Fruit fly (Drosophila melanogaster): ENCODE measurements around the gene CG11756.

Gene CG11756

DNA sequence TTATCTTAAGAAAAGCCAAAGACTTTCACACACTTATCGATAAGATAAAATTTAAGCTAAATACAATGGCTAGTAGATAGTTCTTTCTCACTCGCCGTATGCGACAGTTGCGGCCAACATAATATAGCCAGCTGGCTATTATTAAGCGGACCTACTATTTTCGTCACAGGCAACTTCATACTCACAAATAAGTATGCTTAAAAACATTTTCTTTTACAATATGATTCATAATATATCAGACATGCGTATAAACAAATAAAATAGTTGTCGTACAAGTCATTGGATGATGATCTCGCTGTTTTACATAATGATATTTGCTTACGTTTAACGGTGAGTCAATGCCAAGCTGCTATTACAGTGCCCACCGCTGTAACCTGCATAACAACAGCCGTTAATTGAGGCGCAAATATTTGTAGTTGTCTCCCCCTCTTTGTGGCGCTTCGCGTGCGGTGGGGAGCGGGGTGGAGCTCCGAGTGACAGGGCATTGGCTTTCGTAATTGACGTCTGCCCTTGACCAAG lies 21.6 kb upstream of the CG11756 start (continued):
- no peak for TF ChIP-seq CG6791 (GFP tag; IDR thresholded peaks at IDR 0.05; ENCODE audit: partially characterized antibody)
- peak; percentile 62 for TF ChIP-seq sug (tag; optimal IDR thresholded peaks at IDR 0.05)
- TF ChIP-seq CG12769 (tag; optimal IDR thresholded peaks at IDR 0.05) = no peak
- peak; percentile 44 for TF ChIP-seq CG18764 (GFP tag; optimal IDR thresholded peaks at IDR 0.05)
- TF ChIP-seq Hsf (GFP tag; optimal IDR thresholded peaks at IDR 0.05) = peak; percentile 63
- TF ChIP-seq Mad (GFP tag; optimal IDR thresholded peaks at IDR 0.05) = peak; percentile 39
- no peak for TF ChIP-seq Neu2 (GFP tag; optimal IDR thresholded peaks at IDR 0.05; ENCODE audit: borderline replicate concordance)
- peak; percentile 67 to 88 for TF ChIP-seq Pdp1 (GFP tag; optimal IDR thresholded peaks at IDR 0.05)
- TF ChIP-seq CG4328 (GFP tag; optimal IDR thresholded peaks at IDR 0.05) = peak; percentile 51
- TF ChIP-seq CG12942 (GFP tag; optimal IDR thresholded peaks at IDR 0.05) = peak; percentile 14
- peak; percentile 73 for TF ChIP-seq CG13624 (GFP tag; optimal IDR thresholded peaks at IDR 0.05)
- peak; percentile 56 for TF ChIP-seq CG9215 (GFP tag; IDR thresholded peaks at IDR 0.05)
- peak; percentile 56; the same call in 1 of the 3 replicates for TF ChIP-seq Dbx (GFP tag; IDR thresholded peaks at IDR 0.05)
- peak; percentile 53 for TF ChIP-seq wek (GFP tag; optimal IDR thresholded peaks at IDR 0.05)
- peak; percentile 86 for TF ChIP-seq crol (GFP tag; IDR thresholded peaks at IDR 0.05)
- TF ChIP-seq CG6272 (GFP tag; IDR thresholded peaks at IDR 0.05) = no peak
- TF ChIP-seq NC2α (GFP tag; optimal IDR thresholded peaks at IDR 0.05) = peak; percentile 30
- TF ChIP-seq pfk (GFP tag; optimal IDR thresholded peaks at IDR 0.05) = no peak
- TF ChIP-seq corto (GFP tag; optimal IDR thresholded peaks at IDR 0.05) = peak; percentile 41
- TF ChIP-seq CG7963 (GFP tag; IDR thresholded peaks at IDR 0.05; ENCODE audit: partially characterized antibody) = no peak
- no peak for TF ChIP-seq CG14860 (GFP tag; IDR thresholded peaks at IDR 0.05; ENCODE audit: partially characterized antibody)
- TF ChIP-seq CG15514 (GFP tag; optimal IDR thresholded peaks at IDR 0.05) = peak; percentile 66
- peak; percentile 8 for TF ChIP-seq Bdp1 (GFP tag; optimal IDR thresholded peaks at IDR 0.05)
- peak; percentile 47 for TF ChIP-seq CG6765 (GFP tag; optimal IDR thresholded peaks at IDR 0.05)
- peak; percentile 81 for TF ChIP-seq Oli (tag; optimal IDR thresholded peaks at IDR 0.05)
- no peak for TF ChIP-seq Hr39 (optimal IDR thresholded peaks at IDR 0.05)
- TF ChIP-seq dmrt11E (tag; optimal IDR thresholded peaks at IDR 0.05) = peak; percentile 32
- no peak for TF ChIP-seq CG1603 (tag; optimal IDR thresholded peaks at IDR 0.05)
- TF ChIP-seq grau (tag; optimal IDR thresholded peaks at IDR 0.05) = peak; percentile 78
- TF ChIP-seq CG7745 (tag; optimal IDR thresholded peaks at IDR 0.05) = no peak
- no peak for TF ChIP-seq pita (GFP tag; optimal IDR thresholded peaks at IDR 0.05)
- TF ChIP-seq Awh (GFP tag; IDR thresholded peaks at IDR 0.05) = peak; percentile 69; the same call in 1 of the 2 replicates
- TF ChIP-seq crc (GFP tag; optimal IDR thresholded peaks at IDR 0.05) = no peak
- peak; percentile 86 for TF ChIP-seq ftz-f1 (GFP tag; optimal IDR thresholded peaks at IDR 0.05)
- peak; percentile 14 for TF ChIP-seq pros (GFP tag; optimal IDR thresholded peaks at IDR 0.05)
- TF ChIP-seq Blimp-1 (GFP tag; optimal IDR thresholded peaks at IDR 0.05) = peak; percentile 78
- TF ChIP-seq Max (GFP tag; optimal IDR thresholded peaks at IDR 0.05) = peak; percentile 48
- TF ChIP-seq org-1 (GFP tag; optimal IDR thresholded peaks at IDR 0.05) = peak; percentile 67
- TF ChIP-seq Nf-YB (GFP tag; optimal IDR thresholded peaks at IDR 0.05) = peak; percentile 7
- TF ChIP-seq D19A (tag; optimal IDR thresholded peaks at IDR 0.05) = peak; percentile 60
- TF ChIP-seq CG10979 (tag; optimal IDR thresholded peaks at IDR 0.05) = peak; percentile 69
- TF ChIP-seq CG10462 (GFP tag; optimal IDR thresholded peaks at IDR 0.05) = no peak
- peak; percentile 47 for TF ChIP-seq CG17328 (GFP tag; IDR thresholded peaks at IDR 0.05)
- peak; percentile 55 for TF ChIP-seq CG6654 (GFP tag; optimal IDR thresholded peaks at IDR 0.05)
- peak; percentile 75 for TF ChIP-seq lilli (GFP tag; optimal IDR thresholded peaks at IDR 0.05)
- TF ChIP-seq NC2β (GFP tag; optimal IDR thresholded peaks at IDR 0.05) = peak; percentile 43
- no peak for TF ChIP-seq grn (GFP tag; optimal IDR thresholded peaks at IDR 0.05)
- TF ChIP-seq chinmo (GFP tag; IDR thresholded peaks at IDR 0.05; ENCODE audit: partially characterized antibody) = peak; percentile 93
- TF ChIP-seq Sry-β (GFP tag; optimal IDR thresholded peaks at IDR 0.05) = no peak
- TF ChIP-seq CG10209 (GFP tag; optimal IDR thresholded peaks at IDR 0.05) = peak; percentile 68
